Worm (Caenorhabditis elegans) whole organism, L3 larva: ENCODE measurements around the gene hphd-1.

ENCODE experiments used
- R02D3.7 ChIP-seq: fragments of 150-350 bp; optimal IDR thresholded peaks from 2 replicates; lab custom pipeline; 2014; ENCODE audit warnings: missing biosample characterization, missing genetic modification characterization
- ZK546.5 ChIP-seq: sonication (generic microtip); optimal IDR thresholded peaks from 2 replicates; lab custom pipeline; 2017; ENCODE audit warnings: missing biosample characterization, missing genetic modification characterization
- aly-2 ChIP-seq: fragments of 150-350 bp; optimal IDR thresholded peaks from 2 replicates; lab custom pipeline; 2014; ENCODE audit warnings: missing biosample characterization, missing genetic modification characterization
- ama-1 ChIP-seq: fragments of 150-350 bp; optimal IDR thresholded peaks from 2 replicates; lab custom pipeline; 2018
- ceh-16 ChIP-seq: sonication (generic microtip); optimal IDR thresholded peaks from 2 replicates; lab custom pipeline; 2017; ENCODE audit warnings: missing biosample characterization, missing genetic modification characterization
- ceh-28 ChIP-seq: fragments of 150-350 bp; optimal IDR thresholded peaks from 2 replicates; lab custom pipeline; 2014; ENCODE audit warnings: missing biosample characterization, missing genetic modification reagents, missing genetic modification characterization
- ceh-82 ChIP-seq: fragments of 150-350 bp; optimal IDR thresholded peaks from 2 replicates; lab custom pipeline; 2014; ENCODE audit warnings: missing biosample characterization, missing genetic modification characterization
- ceh-9 ChIP-seq: sonication (generic microtip); optimal IDR thresholded peaks from 2 replicates; lab custom pipeline; 2018; ENCODE audit warnings: missing biosample characterization, missing genetic modification characterization
- daf-12 ChIP-seq: fragments of 150-350 bp; optimal IDR thresholded peaks from 2 replicates; lab custom pipeline; 2014; ENCODE audit warnings: missing biosample characterization, missing genetic modification reagents, missing genetic modification characterization
- egl-27 ChIP-seq: sonication (generic microtip); optimal IDR thresholded peaks from 4 replicates; lab custom pipeline; 2017; ENCODE audit warnings: missing biosample characterization, missing genetic modification reagents, missing genetic modification characterization
- egl-5 ChIP-seq: fragments of 150-350 bp; optimal IDR thresholded peaks from 2 replicates; lab custom pipeline; 2017; ENCODE audit warnings: missing biosample characterization, missing genetic modification reagents, missing genetic modification characterization, inconsistent platforms
- elt-1 ChIP-seq: fragments of 150-350 bp; optimal IDR thresholded peaks from 2 replicates; lab custom pipeline; 2014; ENCODE audit warnings: missing biosample characterization, missing genetic modification characterization
- elt-2 ChIP-seq: sonication (generic microtip); optimal IDR thresholded peaks from 2 replicates; lab custom pipeline; 2016; ENCODE audit warnings: missing genetic modification reagents, mild to moderate bottlenecking, missing genetic modification characterization, missing compliant biosample characterization
- elt-3 ChIP-seq, 3 experiments: fragments of 150-350 bp in 1 of 3; sonication (generic microtip) in 2 of 3; optimal IDR thresholded peaks; 2 replicates in 2 of 3; 4 replicates in 1 of 3; lab custom pipeline; 2014 to 2017; ENCODE audit warnings: missing biosample characterization in 3 of 3, missing genetic modification characterization in 3 of 3
- eor-1 ChIP-seq, 2 experiments: fragments of 150-350 bp; optimal IDR thresholded peaks; 2 replicates each; lab custom pipeline; 2014 to 2018; ENCODE audit warnings: missing biosample characterization in 2 of 2, missing genetic modification characterization in 2 of 2
- fkh-10 ChIP-seq: sonication (generic microtip); optimal IDR thresholded peaks from 2 replicates; lab custom pipeline; 2017; ENCODE audit warnings: missing biosample characterization, missing genetic modification reagents, missing genetic modification characterization
- fkh-2 ChIP-seq: fragments of 150-350 bp; optimal IDR thresholded peaks from 2 replicates; lab custom pipeline; 2014; ENCODE audit warnings: missing biosample characterization, missing genetic modification reagents, missing genetic modification characterization
- fos-1 ChIP-seq: fragments of 150-350 bp; optimal IDR thresholded peaks from 2 replicates; lab custom pipeline; 2014; ENCODE audit warnings: missing biosample characterization, missing genetic modification characterization
- hmg-11 ChIP-seq: sonication (generic microtip); optimal IDR thresholded peaks from 2 replicates; lab custom pipeline; 2016; ENCODE audit warnings: missing genetic modification characterization, missing compliant biosample characterization
- jun-1 ChIP-seq: fragments of 150-350 bp; optimal IDR thresholded peaks from 2 replicates; lab custom pipeline; 2014; ENCODE audit warnings: missing biosample characterization, missing genetic modification reagents, missing genetic modification characterization
- lin-15B ChIP-seq: fragments of 150-350 bp; optimal IDR thresholded peaks from 2 replicates; lab custom pipeline; 2014; ENCODE audit warnings: missing biosample characterization, missing genetic modification characterization
- lin-39 ChIP-seq: fragments of 150-350 bp; optimal IDR thresholded peaks from 2 replicates; lab custom pipeline; 2018; ENCODE audit warnings: missing biosample characterization, missing genetic modification reagents, missing genetic modification characterization
- lsy-12 ChIP-seq: sonication (generic microtip); optimal IDR thresholded peaks from 2 replicates; lab custom pipeline; 2016; ENCODE audit warnings: mild to moderate bottlenecking, missing genetic modification characterization, missing compliant biosample characterization
- mdl-1 ChIP-seq: fragments of 150-350 bp; optimal IDR thresholded peaks from 2 replicates; lab custom pipeline; 2014; ENCODE audit warnings: missing biosample characterization, missing genetic modification characterization
- nfya-1 ChIP-seq: sonication (generic microtip); optimal IDR thresholded peaks from 2 replicates; lab custom pipeline; 2017; ENCODE audit warnings: missing genetic modification characterization, mild to moderate bottlenecking, missing compliant biosample characterization, antibody characterized with exemption, moderate library complexity; ENCODE audit not compliant: insufficient read depth
- nhr-12 ChIP-seq: fragments of 150-350 bp; optimal IDR thresholded peaks from 2 replicates; lab custom pipeline; 2014; ENCODE audit warnings: missing biosample characterization, missing genetic modification characterization
- nhr-23 ChIP-seq: fragments of 150-350 bp; optimal IDR thresholded peaks from 2 replicates; lab custom pipeline; 2014; ENCODE audit warnings: missing biosample characterization, missing genetic modification reagents, missing genetic modification characterization
- nhr-237 ChIP-seq: fragments of 150-350 bp; optimal IDR thresholded peaks from 2 replicates; lab custom pipeline; 2014; ENCODE audit warnings: missing biosample characterization, missing genetic modification characterization
- nhr-25 ChIP-seq: sonication (generic microtip); optimal IDR thresholded peaks from 2 replicates; lab custom pipeline; 2017; ENCODE audit warnings: missing biosample characterization, missing genetic modification characterization
- nhr-28 ChIP-seq: fragments of 150-350 bp; optimal IDR thresholded peaks from 2 replicates; lab custom pipeline; 2014; ENCODE audit warnings: missing biosample characterization, missing genetic modification characterization
- nhr-43 ChIP-seq: sonication (generic microtip); optimal IDR thresholded peaks from 2 replicates; lab custom pipeline; 2016; ENCODE audit warnings: mild to moderate bottlenecking, missing genetic modification characterization, missing compliant biosample characterization; ENCODE audit not compliant: poor library complexity, severe bottlenecking
- nhr-67 ChIP-seq: fragments of 150-350 bp; optimal IDR thresholded peaks from 2 replicates; lab custom pipeline; 2014; ENCODE audit warnings: missing biosample characterization, missing genetic modification characterization
- nhr-76 ChIP-seq: fragments of 150-350 bp; sonication (generic microtip); optimal IDR thresholded peaks from 5 replicates; lab custom pipeline; 2014; ENCODE audit warnings: missing biosample characterization, missing genetic modification characterization
- nhr-77 ChIP-seq: fragments of 150-350 bp; optimal IDR thresholded peaks from 2 replicates; lab custom pipeline; 2014; ENCODE audit warnings: missing biosample characterization, missing genetic modification characterization
- pha-4 ChIP-seq: fragments of 150-350 bp; optimal IDR thresholded peaks from 2 replicates; lab custom pipeline; 2014; ENCODE audit warnings: missing biosample characterization, missing genetic modification reagents, missing genetic modification characterization
- pqm-1 ChIP-seq: fragments of 150-350 bp; optimal IDR thresholded peaks from 2 replicates; lab custom pipeline; 2017; ENCODE audit warnings: missing biosample characterization, missing genetic modification characterization, inconsistent platforms
- sea-2 ChIP-seq: fragments of 150-350 bp; sonication (generic microtip); optimal IDR thresholded peaks from 4 replicates; lab custom pipeline; 2014; ENCODE audit warnings: missing biosample characterization, missing genetic modification reagents, missing genetic modification characterization
- skn-1 ChIP-seq: fragments of 150-350 bp; optimal IDR thresholded peaks from 2 replicates; lab custom pipeline; 2014; ENCODE audit warnings: missing biosample characterization, missing genetic modification characterization
- snpc-4 ChIP-seq: fragments of 150-350 bp; optimal IDR thresholded peaks from 2 replicates; lab custom pipeline; 2014; ENCODE audit warnings: missing biosample characterization, missing genetic modification characterization
- tbx-2 ChIP-seq: sonication (generic microtip); optimal IDR thresholded peaks from 2 replicates; lab custom pipeline; 2016; ENCODE audit warnings: mild to moderate bottlenecking, missing genetic modification characterization, missing compliant biosample characterization
- unc-39 ChIP-seq: sonication (generic microtip); optimal IDR thresholded peaks from 4 replicates; lab custom pipeline; 2017; ENCODE audit warnings: missing biosample characterization, missing genetic modification characterization
- unc-62 ChIP-seq: fragments of 150-350 bp; sonication (generic microtip); optimal IDR thresholded peaks from 4 replicates; lab custom pipeline; 2014; ENCODE audit warnings: missing biosample characterization, missing genetic modification reagents, missing genetic modification characterization
- zag-1 ChIP-seq: fragments of 150-350 bp; optimal IDR thresholded peaks from 2 replicates; lab custom pipeline; 2014; ENCODE audit warnings: missing biosample characterization, missing genetic modification characterization
- ztf-11 ChIP-seq: fragments of 150-350 bp; optimal IDR thresholded peaks from 2 replicates; lab custom pipeline; 2014; ENCODE audit warnings: missing biosample characterization, missing genetic modification characterization
- ztf-4 ChIP-seq: fragments of 150-350 bp; optimal IDR thresholded peaks from 2 replicates; lab custom pipeline; 2014; ENCODE audit warnings: missing biosample characterization, missing genetic modification characterization

The hphd-1 gene

ce11 chrII:12953297-12953696 is 43.1 kb downstream of the hphd-1 start:
- TF ChIP-seq ceh-28 (tag; lab: Kevin White, UChicago) (peak; percentile 35), lin-15B (tag; lab: Kevin White, UChicago) (peak; percentile 9), nfya-1 (tag; lab: Kevin White, UChicago) (peak; percentile 66), hmg-11 (tag; lab: Kevin White, UChicago) (no peak), snpc-4 (tag; lab: Kevin White, UChicago) (peak; percentile 52), ztf-4 (tag; lab: Kevin White, UChicago) (no peak), lin-39 (tag; lab: Kevin White, UChicago) (peak; percentile 63), egl-5 (tag; lab: Kevin White, UChicago) (peak; percentile 79), pha-4 (tag; lab: Kevin White, UChicago) (peak; percentile 61), nhr-12 (no peak), elt-2 (peak; percentile 29)

- TF ChIP-seq nhr-237 (tag; lab: Kevin White, UChicago): no peak
- TF ChIP-seq jun-1 (tag; lab: Kevin White, UChicago): no peak
- TF ChIP-seq elt-3 (tag; optimal IDR thresholded peaks at IDR 0.05; lab: Kevin White, UChicago): no peak
- TF ChIP-seq ZK546.5 (tag; lab: Kevin White, UChicago): no peak
- no peak for TF ChIP-seq nhr-43 (tag; lab: Kevin White, UChicago)
- TF ChIP-seq ztf-11: no peak
- no peak for TF ChIP-seq lin-39 (tag; lab: Kevin White, UChicago)
- TF ChIP-seq hmg-11 (tag; lab: Kevin White, UChicago): no peak
- TF ChIP-seq unc-39 (tag; lab: Kevin White, UChicago): no peak
- no peak for TF ChIP-seq zag-1
- TF ChIP-seq fkh-2 (tag; lab: Kevin White, UChicago): no peak
- no peak for TF ChIP-seq ceh-9 (tag; lab: Kevin White, UChicago)
Observed at ce11 chrII:12948158-12948557, 48.2 kb downstream of the hphd-1 start, which contains the start of gene F58G1.7. Gene F58G1.7 (minus strand): TSS chrII:12948258.

- TF ChIP-seq nfya-1 (tag; lab: Kevin White, UChicago): peak; percentile 88
- TF ChIP-seq ztf-11: no peak
- peak; percentile 39 for TF ChIP-seq egl-5 (tag; lab: Kevin White, UChicago)
- TF ChIP-seq ceh-28 (tag; lab: Kevin White, UChicago): peak; percentile 86
- no peak for TF ChIP-seq eor-1 (tag; optimal IDR thresholded peaks at IDR 0.05; lab: Kevin White, UChicago)
- TF ChIP-seq skn-1: peak; percentile 75
- peak; percentile 78 for TF ChIP-seq nhr-28 (tag; lab: Kevin White, UChicago)
- peak; percentile 95 for TF ChIP-seq jun-1 (tag; lab: Kevin White, UChicago)
- TF ChIP-seq zag-1: peak; percentile 52
- TF ChIP-seq fkh-10 (GFP tag; lab: Kevin White, UChicago): no peak
- peak; percentile 45 to 96 (median 85) for TF ChIP-seq elt-3 (tag; optimal IDR thresholded peaks at IDR 0.05; lab: Kevin White, UChicago)
- peak; percentile 87 for TF ChIP-seq pha-4 (tag; lab: Kevin White, UChicago)
- TF ChIP-seq nhr-76 (tag; lab: Kevin White, UChicago): peak; percentile 56
- peak; percentile 91 for TF ChIP-seq lsy-12 (tag; lab: Kevin White, UChicago)
- TF ChIP-seq nhr-23: peak; percentile 88
- TF ChIP-seq ceh-9 (tag; lab: Kevin White, UChicago): no peak
- TF ChIP-seq snpc-4 (tag; lab: Kevin White, UChicago): peak; percentile 100
- TF ChIP-seq nhr-12: no peak
- no peak for TF ChIP-seq ZK546.5 (tag; lab: Kevin White, UChicago)
- TF ChIP-seq nhr-67 (tag; lab: Kevin White, UChicago): no peak
- no peak for TF ChIP-seq egl-27
- peak; percentile 94 for TF ChIP-seq tbx-2 (tag; lab: Kevin White, UChicago)
- TF ChIP-seq pqm-1 (tag; lab: Kevin White, UChicago): peak; percentile 88
- TF ChIP-seq nhr-237 (tag; lab: Kevin White, UChicago): no peak
- TF ChIP-seq ama-1 (lab: Kevin White, UChicago): peak; percentile 100
- TF ChIP-seq elt-2: peak; percentile 87
- no peak for TF ChIP-seq unc-39 (tag; lab: Kevin White, UChicago)
- peak; percentile 20 for TF ChIP-seq mdl-1 (tag; lab: Kevin White, UChicago)
- TF ChIP-seq sea-2: no peak
- TF ChIP-seq ceh-16 (tag; lab: Kevin White, UChicago): peak; percentile 23
- peak; percentile 95 for TF ChIP-seq lin-39 (tag; lab: Kevin White, UChicago)
- TF ChIP-seq ceh-82 (tag; lab: Kevin White, UChicago): peak; percentile 89
- peak; percentile 86 for TF ChIP-seq nhr-77 (tag; lab: Kevin White, UChicago)
- TF ChIP-seq nhr-43 (tag; lab: Kevin White, UChicago): peak; percentile 96
- TF ChIP-seq daf-12 (tag; lab: Kevin White, UChicago): peak; percentile 16
- TF ChIP-seq R02D3.7 (tag; lab: Kevin White, UChicago): peak; percentile 81
- peak; percentile 50 for TF ChIP-seq unc-62 (GFP tag; lab: Kevin White, UChicago)
- TF ChIP-seq fos-1 (tag; lab: Kevin White, UChicago): peak; percentile 17
- TF ChIP-seq ztf-4 (tag; lab: Kevin White, UChicago): peak; percentile 41
- TF ChIP-seq aly-2 (tag; lab: Kevin White, UChicago): peak; percentile 94
- no peak for TF ChIP-seq elt-1 (tag; lab: Kevin White, UChicago)
- TF ChIP-seq nhr-25: peak; percentile 95
- peak; percentile 96 for TF ChIP-seq hmg-11 (tag; lab: Kevin White, UChicago)
- TF ChIP-seq lin-15B (tag; lab: Kevin White, UChicago): peak; percentile 72
Observed at ce11 chrII:12944587-12945126, 51.7 kb downstream of the hphd-1 start.
